Fruit fly (Drosophila melanogaster) whole organism, embryonic: ENCODE results near the gene CG32590.

ENCODE experiments used
- Atf3 ChIP-seq: fragments of 200-800 bp; sonication (Bioruptor generic); optimal IDR thresholded peaks from 3 replicates; lab custom pipeline; 2016; ENCODE audit warnings: missing biosample characterization, missing genetic modification characterization
- Bdp1 ChIP-seq: fragments of 200-800 bp; sonication (Bioruptor generic); optimal IDR thresholded peaks from 3 replicates; lab custom pipeline; 2016; ENCODE audit warnings: missing biosample characterization, missing genetic modification characterization
- CG1024 ChIP-seq: fragments of 200-800 bp; sonication (Bioruptor generic); IDR thresholded peaks from 2 replicates; pipeline ENCODE4 v1.3.6; 2022; ENCODE audit warnings: missing biosample characterization, missing genetic modification characterization
- CG10274 ChIP-seq: fragments of 200-800 bp; sonication (Bioruptor generic); optimal IDR thresholded peaks from 3 replicates; lab custom pipeline; 2017; ENCODE audit warnings: missing biosample characterization, mild to moderate bottlenecking, missing genetic modification characterization
- CG10654 ChIP-seq: fragments of 200-800 bp; sonication (Bioruptor generic); optimal IDR thresholded peaks from 2 replicates; lab custom pipeline; 2016; ENCODE audit warnings: missing biosample characterization, missing genetic modification characterization
- CG10959 ChIP-seq: fragments of 200-800 bp; sonication (Bioruptor generic); IDR thresholded peaks from 2 replicates; pipeline ENCODE4 v1.3.6; 2022; ENCODE audit warnings: missing biosample characterization, missing genetic modification characterization
- CG11085 ChIP-seq: fragments of 200-800 bp; sonication (Bioruptor generic); IDR thresholded peaks from 2 replicates; pipeline ENCODE4 v1.3.6; 2022; ENCODE audit warnings: missing biosample characterization, missing genetic modification characterization
- CG11723 ChIP-seq: fragments of 200-800 bp; sonication (Bioruptor generic); optimal IDR thresholded peaks from 2 replicates; lab custom pipeline; 2017; ENCODE audit warnings: missing biosample characterization, mild to moderate bottlenecking, missing genetic modification characterization
- CG12071 ChIP-seq: fragments of 200-800 bp; sonication (Bioruptor generic); optimal IDR thresholded peaks from 3 replicates; lab custom pipeline; 2018; ENCODE audit warnings: missing biosample characterization, mild to moderate bottlenecking, missing genetic modification characterization
- CG12236 ChIP-seq: fragments of 200-800 bp; sonication (Bioruptor generic); optimal IDR thresholded peaks from 2 replicates; lab custom pipeline; 2016; ENCODE audit warnings: missing biosample characterization, missing genetic modification characterization
- CG13624 ChIP-seq: fragments of 200-800 bp; sonication (Bioruptor generic); optimal IDR thresholded peaks from 2 replicates; lab custom pipeline; 2016; ENCODE audit warnings: missing biosample characterization, missing genetic modification characterization
- CG16863 ChIP-seq: fragments of 200-800 bp; sonication (Bioruptor generic); optimal IDR thresholded peaks from 3 replicates; lab custom pipeline; 2016; ENCODE audit warnings: missing biosample characterization, missing genetic modification characterization
- CG2712 ChIP-seq: fragments of 200-800 bp; optimal IDR thresholded peaks from 3 replicates; lab custom pipeline; 2019; ENCODE audit warnings: missing biosample characterization, mild to moderate bottlenecking, missing genetic modification characterization, moderate library complexity
- CG3281 ChIP-seq: fragments of 200-800 bp; sonication (Bioruptor generic); optimal IDR thresholded peaks from 3 replicates; lab custom pipeline; 2017; ENCODE audit warnings: missing biosample characterization, mild to moderate bottlenecking, missing genetic modification characterization
- CG34422 ChIP-seq: fragments of 200-800 bp; sonication (Bioruptor generic); IDR thresholded peaks from 3 replicates; pipeline ENCODE4 v1.3.6; 2022; ENCODE audit warnings: missing biosample characterization, missing genetic modification characterization
- CG3726 ChIP-seq: fragments of 200-800 bp; sonication (Bioruptor generic); IDR thresholded peaks from 3 replicates; pipeline ENCODE4, ENCODE4 v1.3.6; 2022; ENCODE audit warnings: missing biosample characterization, missing genetic modification characterization
- CG4854 ChIP-seq: fragments of 200-800 bp; sonication (Bioruptor generic); optimal IDR thresholded peaks from 2 replicates; lab custom pipeline; 2016; ENCODE audit warnings: missing biosample characterization, missing genetic modification characterization, inconsistent platforms
- CG6791 ChIP-seq: fragments of 200-800 bp; sonication (Bioruptor generic); IDR thresholded peaks from 3 replicates; pipeline ENCODE4 v1.3.6; 2022; ENCODE audit warnings: missing biosample characterization, missing genetic modification characterization; ENCODE audit not compliant: partially characterized antibody
- CG8281 ChIP-seq: fragments of 200-800 bp; sonication (Bioruptor generic); optimal IDR thresholded peaks from 2 replicates; lab custom pipeline; 2018; ENCODE audit warnings: missing biosample characterization, mild to moderate bottlenecking, missing genetic modification characterization, moderate library complexity
- CG9797 ChIP-seq: fragments of 200-800 bp; sonication (Bioruptor generic); optimal IDR thresholded peaks from 3 replicates; lab custom pipeline; 2018; ENCODE audit warnings: missing biosample characterization, mild to moderate bottlenecking, missing genetic modification characterization
- CG9876 ChIP-seq: fragments of 200-800 bp; sonication (Bioruptor generic); optimal IDR thresholded peaks from 2 replicates; lab custom pipeline; 2016; ENCODE audit warnings: missing biosample characterization, missing genetic modification characterization
- Doc3 ChIP-seq: fragments of 200-800 bp; sonication (Bioruptor generic); IDR thresholded peaks from 3 replicates; pipeline ENCODE4 v1.3.6; 2022; ENCODE audit warnings: missing biosample characterization, missing genetic modification characterization; ENCODE audit not compliant: partially characterized antibody
- Dref ChIP-seq: fragments of 200-800 bp; sonication (Bioruptor generic); IDR thresholded peaks from 2 replicates; pipeline ENCODE4 v1.3.6; 2022; ENCODE audit warnings: missing biosample characterization, missing genetic modification characterization
- Kr ChIP-seq: fragments of 200-800 bp; sonication (Bioruptor generic); optimal IDR thresholded peaks from 2 replicates; lab custom pipeline; 2017; ENCODE audit warnings: missing biosample characterization, mild to moderate bottlenecking, missing genetic modification characterization
- MESR4 ChIP-seq: fragments of 200-800 bp; sonication (Bioruptor generic); optimal IDR thresholded peaks from 2 replicates; lab custom pipeline; 2018; ENCODE audit warnings: missing biosample characterization, mild to moderate bottlenecking, missing genetic modification characterization, moderate library complexity
- MTF-1 ChIP-seq: fragments of 200-800 bp; sonication (Bioruptor generic); optimal IDR thresholded peaks from 2 replicates; lab custom pipeline; 2018; ENCODE audit warnings: missing biosample characterization, mild to moderate bottlenecking, missing genetic modification characterization, borderline replicate concordance
- Mrtf ChIP-seq: fragments of 200-800 bp; sonication (Bioruptor generic); IDR thresholded peaks from 3 replicates; pipeline ENCODE4 v1.3.6; 2022; ENCODE audit warnings: missing biosample characterization, missing genetic modification characterization
- NK7.1 ChIP-seq: fragments of 200-800 bp; sonication (Bioruptor generic); optimal IDR thresholded peaks from 3 replicates; lab custom pipeline; 2016; ENCODE audit warnings: missing biosample characterization, missing genetic modification characterization
- Oaz ChIP-seq: fragments of 200-800 bp; sonication (Bioruptor generic); IDR thresholded peaks from 2 replicates; pipeline ENCODE4 v1.3.6; 2022; ENCODE audit warnings: missing biosample characterization, missing genetic modification characterization
- Sin3A ChIP-seq: fragments of >200 bp; optimal IDR thresholded peaks from 2 replicates; lab custom pipeline; 2018
- Six4 ChIP-seq: fragments of 200-800 bp; sonication (Bioruptor generic); optimal IDR thresholded peaks from 2 replicates; lab custom pipeline; 2016; ENCODE audit warnings: missing biosample characterization, missing genetic modification characterization
- ase ChIP-seq: fragments of 200-800 bp; sonication (Bioruptor generic); IDR thresholded peaks from 3 replicates; pipeline ENCODE4 v1.3.6; 2022; ENCODE audit warnings: missing biosample characterization, missing genetic modification characterization
- br ChIP-seq: fragments of >200 bp; optimal IDR thresholded peaks from 2 replicates; lab custom pipeline; 2017
- cad ChIP-seq: fragments of >200 bp; optimal IDR thresholded peaks from 2 replicates; lab custom pipeline; 2017; ENCODE audit warnings: missing biosample characterization, missing genetic modification characterization
- cas ChIP-seq: fragments of 200-800 bp; sonication (Bioruptor generic); IDR thresholded peaks from 2 replicates; pipeline ENCODE4 v1.3.6; 2022; ENCODE audit warnings: missing biosample characterization, missing genetic modification characterization
- chinmo ChIP-seq: fragments of 200-800 bp; sonication (Bioruptor generic); IDR thresholded peaks from 4 replicates; pipeline ENCODE4 v1.3.6; 2022; ENCODE audit warnings: missing biosample characterization, missing genetic modification characterization; ENCODE audit not compliant: partially characterized antibody
- corto ChIP-seq: fragments of 200-800 bp; sonication (Bioruptor generic); optimal IDR thresholded peaks from 2 replicates; lab custom pipeline; 2016; ENCODE audit warnings: missing biosample characterization, mild to moderate bottlenecking, missing genetic modification characterization, moderate library complexity
- fu2 ChIP-seq: fragments of 200-800 bp; sonication (Bioruptor generic); optimal IDR thresholded peaks from 2 replicates; lab custom pipeline; 2016; ENCODE audit warnings: missing biosample characterization, missing genetic modification characterization
- gce ChIP-seq: fragments of 200-800 bp; sonication (Bioruptor generic); IDR thresholded peaks from 3 replicates; pipeline ENCODE4 v1.3.6; 2022; ENCODE audit warnings: missing biosample characterization, missing genetic modification characterization
- gsb-n ChIP-seq: fragments of 200-800 bp; sonication (Bioruptor generic); optimal IDR thresholded peaks from 3 replicates; lab custom pipeline; 2018; ENCODE audit warnings: missing biosample characterization, mild to moderate bottlenecking, missing genetic modification characterization
- jumu ChIP-seq: fragments of 200-800 bp; sonication (Bioruptor generic); optimal IDR thresholded peaks from 3 replicates; lab custom pipeline; 2016; ENCODE audit warnings: missing biosample characterization, missing genetic modification characterization
- luna ChIP-seq: fragments of 200-800 bp; sonication (Bioruptor generic); optimal IDR thresholded peaks from 2 replicates; lab custom pipeline; 2016; ENCODE audit warnings: missing biosample characterization, missing genetic modification characterization
- nau ChIP-seq: fragments of 200-800 bp; sonication (Bioruptor generic); optimal IDR thresholded peaks from 3 replicates; lab custom pipeline; 2017; ENCODE audit warnings: missing biosample characterization, mild to moderate bottlenecking, missing genetic modification characterization, missing genetic modification reagents
- nom ChIP-seq: fragments of 200-800 bp; sonication (Bioruptor generic); optimal IDR thresholded peaks from 2 replicates; lab custom pipeline; 2017; ENCODE audit warnings: missing biosample characterization, missing genetic modification characterization, mild to moderate bottlenecking, moderate library complexity, missing genetic modification reagents
- pum ChIP-seq: fragments of 200-800 bp; sonication (Bioruptor generic); optimal IDR thresholded peaks from 2 replicates; lab custom pipeline; 2016; ENCODE audit warnings: missing biosample characterization, missing genetic modification characterization
- sens-2 ChIP-seq: fragments of 200-800 bp; sonication (Bioruptor generic); IDR thresholded peaks from 2 replicates; pipeline ENCODE4 v1.3.6; 2022; ENCODE audit warnings: missing biosample characterization, missing genetic modification characterization
- sug ChIP-seq: fragments of 200-800 bp; optimal IDR thresholded peaks from 2 replicates; lab custom pipeline; 2019; ENCODE audit warnings: missing biosample characterization, mild to moderate bottlenecking, missing genetic modification characterization, moderate library complexity
- tgo ChIP-seq: fragments of 200-800 bp; sonication (Bioruptor generic); IDR thresholded peaks from 3 replicates; pipeline ENCODE4 v1.3.6; 2022; ENCODE audit warnings: missing biosample characterization, missing genetic modification characterization
- tio ChIP-seq: fragments of 200-800 bp; sonication (Bioruptor generic); optimal IDR thresholded peaks from 2 replicates; lab custom pipeline; 2017; ENCODE audit warnings: missing biosample characterization, missing genetic modification characterization, inconsistent platforms
- tna ChIP-seq: fragments of 200-800 bp; sonication (Bioruptor generic); IDR thresholded peaks from 2 replicates; pipeline ENCODE4 v1.3.6; 2022; ENCODE audit warnings: missing biosample characterization, missing genetic modification characterization; ENCODE audit not compliant: partially characterized antibody
- zen ChIP-seq: fragments of 200-800 bp; sonication (Bioruptor generic); optimal IDR thresholded peaks from 3 replicates; lab custom pipeline; 2018; ENCODE audit warnings: missing biosample characterization, mild to moderate bottlenecking, missing genetic modification characterization, moderate library complexity
- zfh2 ChIP-seq: fragments of 200-800 bp; sonication (Bioruptor generic); optimal IDR thresholded peaks from 2 replicates; lab custom pipeline; 2016; ENCODE audit warnings: missing biosample characterization, missing genetic modification characterization

The CG32590 gene

DNA sequence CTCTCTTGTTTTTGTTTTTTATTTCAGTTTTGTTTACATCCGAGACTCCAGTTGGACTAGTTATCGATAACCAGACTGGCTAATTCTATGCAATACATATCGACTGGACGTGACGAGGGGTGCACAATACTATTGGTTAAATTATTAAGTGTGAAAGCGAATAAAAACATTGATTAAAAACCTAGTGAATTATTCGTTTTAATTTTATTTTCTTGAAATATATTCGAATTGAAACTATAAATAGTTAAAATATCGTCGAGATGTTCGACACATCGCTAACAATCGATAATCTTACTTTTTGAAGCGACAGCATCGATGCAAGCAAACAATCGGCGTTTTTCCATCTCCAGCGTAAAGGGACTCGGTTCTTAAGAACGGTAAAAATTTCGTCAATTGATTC, at the start of gene CG32590, which contains the start of gene Flo2:
TSS of gene CG32590 (minus strand) at position 60 of the 400 bp plus-strand sequence.
TSS of gene Flo2 (plus strand) at position 330 of the 400 bp plus-strand sequence.
- no peak for TF ChIP-seq tio (GFP tag; lab: Kevin White, UChicago)
- no peak for TF ChIP-seq cad (GFP tag; lab: Kevin White, UChicago)
- TF ChIP-seq br (lab: Kevin White, UChicago) = no peak
- no peak for TF ChIP-seq CG10274 (GFP tag; lab: Kevin White, UChicago)
- peak; percentile 63 for TF ChIP-seq CG13624
- peak; percentile 72; the same call in 1 of the 2 replicates for TF ChIP-seq Oaz (GFP tag; lab: Robert Waterston, UW)
- TF ChIP-seq Kr (GFP tag; lab: Kevin White, UChicago) = no peak
- TF ChIP-seq pum = peak; percentile 74
- TF ChIP-seq CG1024 = peak; percentile 57
- TF ChIP-seq CG12071 (GFP tag; lab: Kevin White, UChicago) = peak; percentile 6
- TF ChIP-seq sens-2 (GFP tag; lab: Robert Waterston, UW) = peak; percentile 72
- TF ChIP-seq Atf3 (GFP tag; lab: Kevin White, UChicago) = peak; percentile 36
- peak; percentile 71 for TF ChIP-seq CG11085
- no peak for TF ChIP-seq nom (GFP tag; lab: Kevin White, UChicago)
- TF ChIP-seq CG8281 (tag; lab: Kevin White, UChicago) = peak; percentile 15
- TF ChIP-seq corto (GFP tag; lab: Kevin White, UChicago) = peak; percentile 38
- TF ChIP-seq chinmo (GFP tag; lab: Robert Waterston, UW) = peak; percentile 96
- peak; percentile 25 for TF ChIP-seq MESR4
- no peak for TF ChIP-seq MTF-1 (GFP tag; lab: Kevin White, UChicago)
- TF ChIP-seq CG34422 (GFP tag; lab: Robert Waterston, UW) = peak; percentile 88
- TF ChIP-seq CG10959 (GFP tag; lab: Robert Waterston, UW) = peak; percentile 61
- TF ChIP-seq cas = peak; percentile 60
- TF ChIP-seq ase (GFP tag; lab: Robert Waterston, UW) = peak; percentile 79
- TF ChIP-seq luna (GFP tag; lab: Kevin White, UChicago) = no peak
- TF ChIP-seq NK7.1 = peak; percentile 16
- TF ChIP-seq Sin3A (lab: Kevin White, UChicago) = peak; percentile 81
- no peak for TF ChIP-seq CG9797
- peak; percentile 63 for TF ChIP-seq Six4 (GFP tag; lab: Kevin White, UChicago)
- peak; percentile 97 for TF ChIP-seq Doc3 (GFP tag; lab: Robert Waterston, UW)
- peak; percentile 71 for TF ChIP-seq CG4854 (GFP tag; lab: Kevin White, UChicago)
- TF ChIP-seq Dref (GFP tag; lab: Robert Waterston, UW) = peak; percentile 85
- peak; percentile 53 for TF ChIP-seq CG10654 (GFP tag; lab: Kevin White, UChicago)
- TF ChIP-seq CG11723 (GFP tag; lab: Kevin White, UChicago) = no peak
- peak; percentile 17 for TF ChIP-seq CG3281 (GFP tag; lab: Kevin White, UChicago)
- TF ChIP-seq sug = peak; percentile 60
- TF ChIP-seq zfh2 (GFP tag; lab: Kevin White, UChicago) = peak; percentile 77
- TF ChIP-seq CG9876 (GFP tag; lab: Kevin White, UChicago) = peak; percentile 34
- TF ChIP-seq CG12236 (GFP tag; lab: Kevin White, UChicago) = peak; percentile 10
- TF ChIP-seq CG2712 (tag; lab: Kevin White, UChicago) = peak; percentile 80
- TF ChIP-seq gsb-n (tag; lab: Kevin White, UChicago) = peak; percentile 44
- peak; percentile 96 for TF ChIP-seq tna (GFP tag; lab: Robert Waterston, UW)
- no peak for TF ChIP-seq CG3726 (GFP tag; lab: Robert Waterston, UW)
- peak; percentile 73 for TF ChIP-seq zen (tag; lab: Kevin White, UChicago)
- peak; percentile 67 for TF ChIP-seq jumu
- TF ChIP-seq gce (GFP tag; lab: Robert Waterston, UW) = peak; percentile 53; the same call in 1 of the 3 replicates
- TF ChIP-seq nau (GFP tag; lab: Kevin White, UChicago) = no peak
- peak; percentile 44 for TF ChIP-seq CG16863 (GFP tag; lab: Kevin White, UChicago)
- peak; percentile 57 for TF ChIP-seq fu2 (GFP tag; lab: Kevin White, UChicago)
- 0 out of 3 replicates have a peak, but pooled peaks have one; percentile 34 for TF ChIP-seq Mrtf (GFP tag; lab: Robert Waterston, UW)
- TF ChIP-seq Bdp1 = peak; percentile 65
- peak; percentile 94 for TF ChIP-seq CG6791 (GFP tag; lab: Robert Waterston, UW)
- peak; percentile 83 for TF ChIP-seq tgo
